Fruit fly (Drosophila melanogaster) whole organism, embryonic: Measurements from ENCODE around the gene CG1246.

Experiments used
- Abd-B ChIP-seq: fragments of 200-800 bp; sonication (Bioruptor generic); optimal IDR thresholded peaks from 2 replicates; lab custom pipeline; 2018; ENCODE audit warnings: missing biosample characterization, mild to moderate bottlenecking, missing genetic modification characterization, moderate library complexity
- Bgb ChIP-seq: fragments of 200-800 bp; sonication (Bioruptor generic); IDR thresholded peaks from 2 replicates; pipeline ENCODE4 v1.3.6; 2022; ENCODE audit warnings: missing biosample characterization, missing genetic modification characterization; ENCODE audit not compliant: partially characterized antibody
- Bteb2 ChIP-seq: fragments of 200-800 bp; sonication (Bioruptor generic); optimal IDR thresholded peaks from 2 replicates; lab custom pipeline; 2016; ENCODE audit warnings: missing biosample characterization, missing genetic modification characterization
- CG10147 ChIP-seq: fragments of 200-800 bp; sonication (Bioruptor generic); optimal IDR thresholded peaks from 2 replicates; lab custom pipeline; 2019; ENCODE audit warnings: missing biosample characterization, mild to moderate bottlenecking, missing genetic modification characterization, moderate library complexity
- CG13424 ChIP-seq: fragments of 200-800 bp; sonication (Bioruptor generic); optimal IDR thresholded peaks from 2 replicates; lab custom pipeline; 2019; ENCODE audit warnings: missing biosample characterization, mild to moderate bottlenecking, missing genetic modification characterization, moderate library complexity
- CG13775 ChIP-seq: fragments of 200-800 bp; sonication (Bioruptor generic); optimal IDR thresholded peaks from 3 replicates; lab custom pipeline; 2017; ENCODE audit warnings: missing biosample characterization, mild to moderate bottlenecking, missing genetic modification characterization
- CG14050 ChIP-seq: fragments of 200-800 bp; sonication (Bioruptor generic); IDR thresholded peaks from 3 replicates; pipeline ENCODE4 v1.3.6; 2022; ENCODE audit warnings: missing biosample characterization, missing genetic modification characterization
- CG14441 ChIP-seq: fragments of 200-800 bp; sonication (Bioruptor generic); IDR thresholded peaks from 2 replicates; pipeline ENCODE4 v1.3.6; 2022; ENCODE audit warnings: missing biosample characterization, missing genetic modification characterization
- CG15601 ChIP-seq: fragments of 200-800 bp; sonication (Bioruptor generic); optimal IDR thresholded peaks from 3 replicates; lab custom pipeline; 2019; ENCODE audit warnings: missing biosample characterization, mild to moderate bottlenecking, missing genetic modification characterization, moderate library complexity
- CG1602 ChIP-seq: fragments of 200-800 bp; sonication (Bioruptor generic); optimal IDR thresholded peaks from 3 replicates; lab custom pipeline; 2016; ENCODE audit warnings: missing biosample characterization, missing genetic modification characterization
- CG17359 ChIP-seq: fragments of 200-800 bp; sonication (Bioruptor generic); optimal IDR thresholded peaks from 3 replicates; lab custom pipeline; 2018; ENCODE audit warnings: missing biosample characterization, mild to moderate bottlenecking, missing genetic modification characterization, moderate library complexity
- CG17385 ChIP-seq: fragments of 200-800 bp; sonication (Bioruptor generic); optimal IDR thresholded peaks from 3 replicates; lab custom pipeline; 2018; ENCODE audit warnings: missing biosample characterization, mild to moderate bottlenecking, missing genetic modification characterization
- CG2129 ChIP-seq: fragments of 200-800 bp; sonication (Bioruptor generic); IDR thresholded peaks from 2 replicates; pipeline ENCODE4 v1.3.6; 2022; ENCODE audit warnings: missing biosample characterization, missing genetic modification characterization; ENCODE audit not compliant: partially characterized antibody
- CG3065 ChIP-seq: fragments of 200-800 bp; sonication (Bioruptor generic); optimal IDR thresholded peaks from 2 replicates; lab custom pipeline; 2016; ENCODE audit warnings: missing biosample characterization, missing genetic modification characterization
- CG31388 ChIP-seq: fragments of 200-800 bp; sonication (Bioruptor generic); optimal IDR thresholded peaks from 2 replicates; lab custom pipeline; 2016; ENCODE audit warnings: missing biosample characterization, missing genetic modification characterization
- CG34422 ChIP-seq: fragments of 200-800 bp; sonication (Bioruptor generic); IDR thresholded peaks from 3 replicates; pipeline ENCODE4 v1.3.6; 2022; ENCODE audit warnings: missing biosample characterization, missing genetic modification characterization
- CG4282 ChIP-seq: fragments of 200-800 bp; sonication (Bioruptor generic); optimal IDR thresholded peaks from 2 replicates; lab custom pipeline; 2016; ENCODE audit warnings: missing biosample characterization, missing genetic modification characterization
- CG5180 ChIP-seq: fragments of 200-800 bp; sonication (Bioruptor generic); optimal IDR thresholded peaks from 3 replicates; lab custom pipeline; 2017; ENCODE audit warnings: missing biosample characterization, missing genetic modification characterization, mild to moderate bottlenecking, moderate library complexity, missing genetic modification reagents
- CG9817 ChIP-seq: fragments of 200-800 bp; sonication (Bioruptor generic); optimal IDR thresholded peaks from 2 replicates; lab custom pipeline; 2018; ENCODE audit warnings: missing biosample characterization, mild to moderate bottlenecking, missing genetic modification characterization, moderate library complexity
- CG9932 ChIP-seq: fragments of 200-800 bp; sonication (Bioruptor generic); IDR thresholded peaks from 2 replicates; pipeline ENCODE4 v1.3.6; 2022; ENCODE audit warnings: missing biosample characterization, missing genetic modification characterization
- CoRest ChIP-seq: fragments of 200-800 bp; sonication (Bioruptor generic); optimal IDR thresholded peaks from 3 replicates; lab custom pipeline; 2018; ENCODE audit warnings: missing biosample characterization, mild to moderate bottlenecking, missing genetic modification characterization, moderate library complexity
- Deaf1 ChIP-seq: fragments of 200-800 bp; optimal IDR thresholded peaks from 3 replicates; lab custom pipeline; 2019; ENCODE audit warnings: missing biosample characterization, mild to moderate bottlenecking, missing genetic modification characterization, moderate library complexity
- Dll ChIP-seq: fragments of 200-800 bp; sonication (Bioruptor generic); IDR thresholded peaks from 4 replicates; pipeline ENCODE4 v1.3.6; 2022; ENCODE audit warnings: missing biosample characterization, missing genetic modification characterization; ENCODE audit not compliant: partially characterized antibody
- Elba2 ChIP-seq: fragments of 200-800 bp; sonication (Bioruptor generic); optimal IDR thresholded peaks from 3 replicates; lab custom pipeline; 2016; ENCODE audit warnings: missing biosample characterization, missing genetic modification characterization
- Ets65A ChIP-seq: fragments of 200-800 bp; sonication (Bioruptor generic); peaks from one replicate; lab custom pipeline; 2016; ENCODE audit warnings: missing biosample characterization, missing genetic modification characterization
- HHEX ChIP-seq: fragments of 200-800 bp; sonication (Bioruptor generic); optimal IDR thresholded peaks from 3 replicates; lab custom pipeline; 2017; ENCODE audit warnings: missing biosample characterization, mild to moderate bottlenecking, missing genetic modification characterization, missing genetic modification reagents
- HLH4C ChIP-seq: fragments of 200-800 bp; sonication (Bioruptor generic); IDR thresholded peaks from 3 replicates; pipeline ENCODE4 v1.3.6; 2022; ENCODE audit warnings: missing biosample characterization, missing genetic modification characterization; ENCODE audit not compliant: partially characterized antibody
- HmgZ ChIP-seq: fragments of 200-800 bp; sonication (Bioruptor generic); optimal IDR thresholded peaks from 2 replicates; lab custom pipeline; 2018; ENCODE audit warnings: missing biosample characterization, mild to moderate bottlenecking, missing genetic modification characterization
- Nf-YC ChIP-seq: fragments of 200-800 bp; optimal IDR thresholded peaks from 3 replicates; lab custom pipeline; 2019; ENCODE audit warnings: missing biosample characterization, mild to moderate bottlenecking, missing genetic modification characterization, moderate library complexity
- PHDP ChIP-seq: fragments of 200-800 bp; sonication (Bioruptor generic); optimal IDR thresholded peaks from 3 replicates; lab custom pipeline; 2018; ENCODE audit warnings: missing biosample characterization, mild to moderate bottlenecking, missing genetic modification characterization, moderate library complexity
- Tbp ChIP-seq: fragments of >200 bp; optimal IDR thresholded peaks from 2 replicates; lab custom pipeline; 2018; ENCODE audit warnings: missing biosample characterization, missing genetic modification characterization
- Xrp1 ChIP-seq: fragments of 200-800 bp; sonication (Bioruptor generic); IDR thresholded peaks from 2 replicates; pipeline ENCODE4 v1.3.6; 2022; ENCODE audit warnings: missing biosample characterization, missing genetic modification characterization
- ab ChIP-seq: fragments of 200-800 bp; sonication (Bioruptor generic); optimal IDR thresholded peaks from 2 replicates; lab custom pipeline; 2016; ENCODE audit warnings: missing biosample characterization, missing genetic modification characterization
- az2 ChIP-seq: fragments of 200-800 bp; sonication (Bioruptor generic); optimal IDR thresholded peaks from 3 replicates; lab custom pipeline; 2016; ENCODE audit warnings: missing biosample characterization, missing genetic modification characterization
- bcd ChIP-seq: fragments of 200-800 bp; sonication (Bioruptor generic); optimal IDR thresholded peaks from 2 replicates; lab custom pipeline; 2017; ENCODE audit warnings: missing biosample characterization, mild to moderate bottlenecking, missing genetic modification characterization
- bowl ChIP-seq: fragments of 200-800 bp; sonication (Bioruptor generic); IDR thresholded peaks from 2 replicates; pipeline ENCODE4 v1.3.6; 2022; ENCODE audit warnings: missing biosample characterization, missing genetic modification characterization
- br ChIP-seq: fragments of >200 bp; optimal IDR thresholded peaks from 2 replicates; lab custom pipeline; 2017
- btn ChIP-seq: fragments of 200-800 bp; sonication (Bioruptor generic); optimal IDR thresholded peaks from 2 replicates; lab custom pipeline; 2016; ENCODE audit warnings: missing biosample characterization, missing genetic modification characterization
- da ChIP-seq: fragments of 200-800 bp; sonication (Bioruptor generic); optimal IDR thresholded peaks from 2 replicates; lab custom pipeline; 2016; ENCODE audit warnings: missing biosample characterization, missing genetic modification characterization
- dmrt99B ChIP-seq: fragments of 200-800 bp; sonication (Bioruptor generic); optimal IDR thresholded peaks from 2 replicates; lab custom pipeline; 2018; ENCODE audit warnings: missing biosample characterization, mild to moderate bottlenecking, missing genetic modification characterization, moderate library complexity
- gt ChIP-seq: fragments of 200-800 bp; sonication (Bioruptor generic); IDR thresholded peaks from 2 replicates; pipeline ENCODE4 v1.3.6; 2022; ENCODE audit warnings: missing biosample characterization, missing genetic modification characterization
- hth ChIP-seq: fragments of >200 bp; optimal IDR thresholded peaks from 2 replicates; lab custom pipeline; 2017; ENCODE audit warnings: inconsistent platforms
- insv ChIP-seq, 2 experiments: fragments of 200-800 bp; sonication (Bioruptor generic); optimal IDR thresholded peaks; 3 replicates each; lab custom pipeline; 2016 to 2018; ENCODE audit warnings: missing biosample characterization in 2 of 2, missing genetic modification characterization in 2 of 2
- kay ChIP-seq: fragments of 200-800 bp; sonication (Bioruptor generic); optimal IDR thresholded peaks from 2 replicates; lab custom pipeline; 2016; ENCODE audit warnings: missing biosample characterization, missing genetic modification characterization
- pho ChIP-seq: fragments of 200-800 bp; sonication (Bioruptor generic); optimal IDR thresholded peaks from 2 replicates; lab custom pipeline; 2016; ENCODE audit warnings: missing biosample characterization, missing genetic modification characterization
- sc ChIP-seq, 3 experiments: fragments of >200 bp in 2 of 3; fragments of 200-800 bp in 1 of 3; sonication (Bioruptor generic) in 1 of 3; optimal IDR thresholded peaks; 2 replicates in 2 of 3; 3 replicates in 1 of 3; lab custom pipeline; 2017; ENCODE audit warnings: mild to moderate bottlenecking in 1 of 3, missing biosample characterization in 1 of 3, missing genetic modification characterization in 1 of 3, missing genetic modification reagents in 1 of 3
- sd ChIP-seq: fragments of 200-800 bp; sonication (Bioruptor generic); optimal IDR thresholded peaks from 3 replicates; lab custom pipeline; 2018; ENCODE audit warnings: missing biosample characterization, mild to moderate bottlenecking, missing genetic modification characterization, moderate library complexity
- toy ChIP-seq: fragments of 200-800 bp; sonication (Bioruptor generic); IDR thresholded peaks from 2 replicates; pipeline ENCODE4 v1.3.6; 2022; ENCODE audit warnings: missing biosample characterization, missing genetic modification characterization
- wor ChIP-seq: fragments of 200-800 bp; sonication (Bioruptor generic); IDR thresholded peaks from 2 replicates; pipeline ENCODE4 v1.3.6; 2022; ENCODE audit warnings: missing biosample characterization, missing genetic modification characterization
- yki ChIP-seq: fragments of >200 bp; optimal IDR thresholded peaks from 3 replicates; lab custom pipeline; 2018
- zen2 ChIP-seq: fragments of 200-800 bp; sonication (Bioruptor generic); IDR thresholded peaks from 3 replicates; pipeline ENCODE4 v1.3.6; 2022; ENCODE audit warnings: missing biosample characterization, missing genetic modification characterization; ENCODE audit not compliant: partially characterized antibody

CG1246 gene

DNA sequence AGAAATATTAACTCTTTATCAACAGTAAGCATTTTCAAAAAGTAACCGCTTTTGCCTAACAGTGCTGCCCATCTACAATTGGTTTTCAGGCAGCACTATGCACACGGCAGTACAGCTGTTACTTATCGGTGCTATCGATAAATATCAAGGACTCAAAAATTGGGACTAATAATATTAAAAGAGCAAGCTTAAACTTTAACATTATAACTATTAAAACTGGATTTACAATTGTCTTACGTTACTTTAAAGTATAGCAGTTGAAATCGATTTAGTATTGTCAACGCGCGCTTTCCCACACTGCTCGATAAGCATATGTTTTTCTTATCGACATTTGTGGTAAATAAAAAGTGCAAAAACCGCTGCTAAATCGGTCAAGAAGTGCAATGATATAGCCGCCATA is 16.4 kb upstream of the CG1246 start, which contains the start of the genes CG42245 and MEP-1 (continued):
- TF ChIP-seq CG15601 (tag; lab: Kevin White, UChicago) (peak; percentile 40), insv (GFP tag; optimal IDR thresholded peaks at IDR 0.05; lab: Kevin White, UChicago) (peak in 1 of 2 experiments; percentile 34), yki (no peak), toy (no peak), CG2129 (GFP tag; lab: Robert Waterston, UW) (no peak), zen2 (GFP tag; lab: Robert Waterston, UW) (no peak; the same call in 2 of the 3 replicates), kay (GFP tag; lab: Kevin White, UChicago) (peak; percentile 42), Ets65A (GFP tag; lab: Kevin White, UChicago) (peak; percentile 95), Elba2 (GFP tag; lab: Kevin White, UChicago) (peak; percentile 51), sc (optimal IDR thresholded peaks at IDR 0.05; lab: Kevin White, UChicago) (no peak), sc (GFP tag; optimal IDR thresholded peaks at IDR 0.05; lab: Kevin White, UChicago) (peak; percentile 1), CG13775 (GFP tag; lab: Kevin White, UChicago) (peak; percentile 53), Dll (GFP tag; lab: Robert Waterston, UW) (peak; percentile 75; the same call in 3 of the 4 replicates), CG17359 (tag; lab: Kevin White, UChicago) (peak; percentile 34), CoRest (tag; lab: Kevin White, UChicago) (peak; percentile 66), HLH4C (GFP tag; lab: Robert Waterston, UW) (peak; percentile 84), br (no peak), bowl (no peak), PHDP (tag; lab: Kevin White, UChicago) (no peak), dmrt99B (tag; lab: Kevin White, UChicago) (peak; percentile 3), Abd-B (peak; percentile 32), Tbp (GFP tag; lab: Kevin White, UChicago) (no peak), CG3065 (GFP tag; lab: Kevin White, UChicago) (peak; percentile 22), CG9817 (peak; percentile 18), CG31388 (GFP tag; lab: Kevin White, UChicago) (peak; percentile 20), CG17385 (peak; percentile 36), HHEX (GFP tag; lab: Kevin White, UChicago) (peak; percentile 48), CG14050 (GFP tag; lab: Robert Waterston, UW) (no peak), bcd (no peak), CG14441 (GFP tag; lab: Robert Waterston, UW) (no peak), btn (no peak), Deaf1 (tag; lab: Kevin White, UChicago) (peak; percentile 9), az2 (GFP tag; lab: Kevin White, UChicago) (peak; percentile 37), HmgZ (tag; lab: Kevin White, UChicago) (peak; percentile 58), CG10147 (GFP tag; lab: Kevin White, UChicago) (peak; percentile 1), CG34422 (GFP tag; lab: Robert Waterston, UW) (peak; percentile 60; the same call in 1 of the 3 replicates), pho (GFP tag; lab: Kevin White, UChicago) (peak; percentile 30), CG1602 (GFP tag; lab: Kevin White, UChicago) (peak; percentile 26), gt (GFP tag; lab: Robert Waterston, UW) (no peak), wor (GFP tag; lab: Robert Waterston, UW) (no peak), da (GFP tag; lab: Kevin White, UChicago) (no peak), hth (lab: Kevin White, UChicago) (no peak), ab (no peak), Bgb (GFP tag; lab: Robert Waterston, UW) (peak; percentile 69), CG13424 (tag; lab: Kevin White, UChicago) (peak; percentile 17), CG5180 (GFP tag; lab: Kevin White, UChicago) (no peak), Bteb2 (GFP tag; lab: Kevin White, UChicago) (peak; percentile 70), CG4282 (GFP tag; lab: Kevin White, UChicago) (no peak), sd (tag; lab: Kevin White, UChicago) (no peak), CG9932 (GFP tag; lab: Robert Waterston, UW) (peak; percentile 20; the same call in 1 of the 2 replicates), Xrp1 (GFP tag; lab: Robert Waterston, UW) (peak; percentile 41; the same call in 1 of the 2 replicates), Nf-YC (no peak)
